Fruit fly (Drosophila melanogaster): ENCODE results near the gene CG15386.

Gene CG15386

DNA sequence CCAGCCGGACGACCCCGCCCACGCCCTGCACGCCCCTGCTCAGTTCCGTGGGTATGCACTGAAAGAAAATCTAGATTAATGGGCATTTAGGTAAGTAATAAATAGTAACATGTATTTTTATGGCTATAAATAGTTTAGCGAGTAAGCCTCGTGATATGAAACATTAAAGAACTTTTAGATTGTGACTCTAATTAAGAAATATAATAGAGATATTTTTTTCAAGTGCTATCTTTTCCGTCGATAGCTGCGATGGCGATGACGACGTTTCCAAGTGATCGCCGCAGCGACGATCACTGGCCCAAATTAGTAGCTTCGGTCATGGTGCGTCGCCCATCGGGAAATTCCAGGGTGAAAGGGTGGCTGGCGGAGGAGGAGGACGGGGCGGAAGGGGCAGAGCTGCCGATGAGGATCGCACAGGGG, 36.9 kb downstream of the CG15386 start (continued):
- TF ChIP-seq CG10543 (GFP tag; optimal IDR thresholded peaks at IDR 0.05) (peak; percentile 10), gcm (GFP tag; optimal IDR thresholded peaks at IDR 0.05) (peak; percentile 93), al (GFP tag; IDR thresholded peaks at IDR 0.05) (peak; percentile 75), CG15696 (tag; optimal IDR thresholded peaks at IDR 0.05) (peak; percentile 85), nau (GFP tag; optimal IDR thresholded peaks at IDR 0.05) (peak; percentile 81), CG2202 (tag; optimal IDR thresholded peaks at IDR 0.05) (peak; percentile 82), CG2129 (GFP tag; IDR thresholded peaks at IDR 0.05; ENCODE audit: partially characterized antibody) (no peak), gro (GFP tag; optimal IDR thresholded peaks at IDR 0.05) (peak; percentile 50), lola (GFP tag; optimal IDR thresholded peaks at IDR 0.05) (peak in 1 of 3 experiments; percentile 93), crol (GFP tag; IDR thresholded peaks at IDR 0.05) (peak; percentile 68), cas (GFP tag; IDR thresholded peaks at IDR 0.05) (peak; percentile 37; the same call in 1 of the 2 replicates), CG10462 (GFP tag; optimal IDR thresholded peaks at IDR 0.05) (peak; percentile 54), H2.0 (GFP tag; IDR thresholded peaks at IDR 0.05) (peak; percentile 87), esg (GFP tag; conservative IDR thresholded peaks at IDR 0.05) (peak; percentile 89), sr (GFP tag; IDR thresholded peaks at IDR 0.05) (peak; percentile 87), mld (GFP tag; IDR thresholded peaks at IDR 0.05; ENCODE audit: partially characterized antibody) (no peak), C15 (GFP tag; IDR thresholded peaks at IDR 0.05) (0 out of 3 replicates have a peak, but pooled peaks have one; percentile 59), Dad (GFP tag; optimal IDR thresholded peaks at IDR 0.05) (peak; percentile 85), HHEX (GFP tag; optimal IDR thresholded peaks at IDR 0.05) (peak; percentile 87), sisA (GFP tag; IDR thresholded peaks at IDR 0.05) (peak; percentile 92), crc (GFP tag; optimal IDR thresholded peaks at IDR 0.05) (peak; percentile 40), CG9932 (GFP tag; IDR thresholded peaks at IDR 0.05) (peak; percentile 73), CG11696 (GFP tag; IDR thresholded peaks at IDR 0.05) (peak; percentile 85), D (optimal IDR thresholded peaks at IDR 0.05) (no peak), D (GFP tag; optimal IDR thresholded peaks at IDR 0.05) (peak; percentile 92), lmd (GFP tag; IDR thresholded peaks at IDR 0.05) (peak; percentile 91), CG2889 (GFP tag; IDR thresholded peaks at IDR 0.05) (peak; percentile 72; the same call in 2 of the 3 replicates), Dip2 (GFP tag; IDR thresholded peaks at IDR 0.05) (0 out of 2 replicates have a peak, but pooled peaks have one; percentile 19), Sry-δ (GFP tag; optimal IDR thresholded peaks at IDR 0.05) (peak; percentile 35), aop (GFP tag; IDR thresholded peaks at IDR 0.05) (peak; percentile 93), CG3838 (GFP tag; optimal IDR thresholded peaks at IDR 0.05) (peak; percentile 73), Chrac-16 (GFP tag; optimal IDR thresholded peaks at IDR 0.05) (peak; percentile 83), Blimp-1 (GFP tag; optimal IDR thresholded peaks at IDR 0.05) (peak; percentile 94), CG17359 (tag; optimal IDR thresholded peaks at IDR 0.05) (peak; percentile 96), B-H1 (GFP tag; IDR thresholded peaks at IDR 0.05) (peak; percentile 85), CG12236 (GFP tag; optimal IDR thresholded peaks at IDR 0.05) (peak; percentile 44), CG18476 (GFP tag; optimal IDR thresholded peaks at IDR 0.05) (peak; percentile 85), CG6654 (GFP tag; optimal IDR thresholded peaks at IDR 0.05) (peak; percentile 82), Ssrp (tag; optimal IDR thresholded peaks at IDR 0.05) (peak; percentile 93), CG1233 (GFP tag; optimal IDR thresholded peaks at IDR 0.05) (peak; percentile 85), gt (GFP tag; IDR thresholded peaks at IDR 0.05) (peak; percentile 67), CG11504 (tag; optimal IDR thresholded peaks at IDR 0.05) (peak; percentile 93), ro (GFP tag; IDR thresholded peaks at IDR 0.05) (peak; percentile 62; the same call in 1 of the 2 replicates), h (optimal IDR thresholded peaks at IDR 0.05) (no peak), CG6254 (GFP tag; optimal IDR thresholded peaks at IDR 0.05) (peak; percentile 84), CG14710 (tag; optimal IDR thresholded peaks at IDR 0.05) (peak; percentile 92), CG14667 (GFP tag; IDR thresholded peaks at IDR 0.05) (peak; percentile 86), CG9876 (GFP tag; optimal IDR thresholded peaks at IDR 0.05) (peak; percentile 34), Kr (GFP tag; optimal IDR thresholded peaks at IDR 0.05) (no peak), nerfin-1 (tag; optimal IDR thresholded peaks at IDR 0.05) (peak; percentile 90), Pdp1 (GFP tag; optimal IDR thresholded peaks at IDR 0.05) (peak; percentile 78 to 83)

All from whole organism, embryonic.